Worm (Caenorhabditis elegans): ENCODE data around the gene cpr-1.

ce11 chrV:11947414-11947954 lies 27.9 kb upstream of the cpr-1 start:
- TF ChIP-seq tab-1 (GFP tag; IDR thresholded peaks at IDR 0.05) (no peak), flt-1 (GFP tag; IDR thresholded peaks at IDR 0.05) (no peak), klf-2 (GFP tag; conservative IDR thresholded peaks at IDR 0.05) (no peak), med-1 (GFP tag; optimal IDR thresholded peaks at IDR 0.05; ENCODE audit: insufficient read depth) (no peak), ref-1 (GFP tag; conservative IDR thresholded peaks at IDR 0.05) (no peak), T22C8.4 (GFP tag; IDR thresholded peaks at IDR 0.05) (no peak), ztf-29 (GFP tag; IDR thresholded peaks at IDR 0.05) (no peak), cog-1 (tag; optimal IDR thresholded peaks at IDR 0.05) (no peak)

All from whole organism, midembryonic.